Worm (Caenorhabditis elegans): ENCODE measurements around the gene E02A10.3.

DNA sequence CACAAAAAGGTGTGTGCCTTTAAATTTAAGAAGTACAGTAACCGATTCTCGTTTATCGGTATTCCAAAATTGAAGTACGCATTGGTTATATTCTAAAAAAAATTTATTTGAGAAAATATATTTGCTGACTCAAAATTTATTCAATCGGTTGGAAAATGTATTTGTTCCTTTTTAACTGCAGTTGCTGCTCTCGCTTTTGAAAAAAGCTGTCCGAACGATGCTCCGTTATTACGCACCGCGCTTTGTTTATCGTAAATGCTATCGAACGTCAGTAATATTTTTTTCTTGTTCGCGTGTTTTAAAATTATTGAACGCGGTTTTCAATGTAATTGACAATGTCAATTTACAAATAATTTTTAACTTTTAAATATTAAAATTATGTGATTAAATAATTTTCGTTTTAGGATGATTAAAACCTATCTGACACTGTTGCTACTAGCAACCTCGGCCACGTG lies 19.0 kb upstream of the E02A10.3 start, which contains the start of gene sel-1:
- TF ChIP-seq pha-4 (tag; optimal IDR thresholded peaks at IDR 0.05): no peak
- no peak for TF ChIP-seq unc-39 (tag; optimal IDR thresholded peaks at IDR 0.05)

Measured in whole organism, mixed stage, embryonic.